Fruit fly (Drosophila melanogaster) whole organism, embryonic: ENCODE data around the gene CG15336.

ENCODE experiments used
- Adf1 ChIP-seq: fragments of 200-800 bp; sonication (Bioruptor generic); IDR thresholded peaks from 2 replicates; pipeline ENCODE4 v1.3.6; 2022; ENCODE audit warnings: missing biosample characterization, missing genetic modification characterization
- CG10366 ChIP-seq: fragments of 200-800 bp; sonication (Bioruptor generic); IDR thresholded peaks from 2 replicates; pipeline ENCODE4 v1.3.6; 2022; ENCODE audit warnings: missing biosample characterization, missing genetic modification characterization
- CG10565 ChIP-seq: fragments of 200-800 bp; sonication (Bioruptor generic); optimal IDR thresholded peaks from 3 replicates; lab custom pipeline; 2016; ENCODE audit warnings: missing biosample characterization, mild to moderate bottlenecking, missing genetic modification characterization
- CG11093 ChIP-seq: fragments of 200-800 bp; sonication (Bioruptor generic); IDR thresholded peaks from 3 replicates; pipeline ENCODE4 v1.3.6; 2022; ENCODE audit warnings: missing biosample characterization, missing genetic modification characterization
- CG11695 ChIP-seq: fragments of 200-800 bp; sonication (Bioruptor generic); IDR thresholded peaks from 3 replicates; pipeline ENCODE4 v1.3.6; 2022; ENCODE audit warnings: missing biosample characterization, missing genetic modification characterization
- CG14667 ChIP-seq: fragments of 200-800 bp; sonication (Bioruptor generic); IDR thresholded peaks from 2 replicates; pipeline ENCODE4 v1.3.6; 2022; ENCODE audit warnings: missing biosample characterization, missing genetic modification characterization
- CG14710 ChIP-seq: fragments of 200-800 bp; sonication (Bioruptor generic); optimal IDR thresholded peaks from 3 replicates; lab custom pipeline; 2019; ENCODE audit warnings: missing biosample characterization, mild to moderate bottlenecking, missing genetic modification characterization, moderate library complexity
- CG14965 ChIP-seq: fragments of 200-800 bp; sonication (Bioruptor generic); optimal IDR thresholded peaks from 2 replicates; lab custom pipeline; 2016; ENCODE audit warnings: missing biosample characterization, missing genetic modification characterization, borderline replicate concordance
- CG1602 ChIP-seq: fragments of 200-800 bp; sonication (Bioruptor generic); optimal IDR thresholded peaks from 3 replicates; lab custom pipeline; 2016; ENCODE audit warnings: missing biosample characterization, missing genetic modification characterization
- CG17328 ChIP-seq: fragments of 200-800 bp; sonication (Bioruptor generic); IDR thresholded peaks from 2 replicates; pipeline ENCODE4 v1.3.6; 2022; ENCODE audit warnings: missing biosample characterization, missing genetic modification characterization
- CG17359 ChIP-seq: fragments of 200-800 bp; sonication (Bioruptor generic); optimal IDR thresholded peaks from 3 replicates; lab custom pipeline; 2018; ENCODE audit warnings: missing biosample characterization, mild to moderate bottlenecking, missing genetic modification characterization, moderate library complexity
- CG17568 ChIP-seq: fragments of 200-800 bp; sonication (Bioruptor generic); optimal IDR thresholded peaks from 2 replicates; lab custom pipeline; 2018; ENCODE audit warnings: missing biosample characterization, mild to moderate bottlenecking, missing genetic modification characterization, moderate library complexity
- CG17829 ChIP-seq: fragments of 200-800 bp; optimal IDR thresholded peaks from 2 replicates; lab custom pipeline; 2019; ENCODE audit warnings: missing biosample characterization, mild to moderate bottlenecking, missing genetic modification characterization, moderate library complexity
- CG18476 ChIP-seq: fragments of 200-800 bp; sonication (Bioruptor generic); optimal IDR thresholded peaks from 2 replicates; lab custom pipeline; 2016; ENCODE audit warnings: missing biosample characterization, mild to moderate bottlenecking, missing genetic modification characterization
- CG2889 ChIP-seq: fragments of 200-800 bp; sonication (Bioruptor generic); IDR thresholded peaks from 3 replicates; pipeline ENCODE4 v1.3.6; 2022; ENCODE audit warnings: missing biosample characterization, missing genetic modification characterization
- CG32767 ChIP-seq: fragments of 200-800 bp; sonication (Bioruptor generic); IDR thresholded peaks from 2 replicates; pipeline ENCODE4 v1.3.6; 2022; ENCODE audit warnings: missing biosample characterization, missing genetic modification characterization
- CG32772 ChIP-seq: fragments of 200-800 bp; sonication (Bioruptor generic); IDR thresholded peaks from 2 replicates; pipeline ENCODE4 v1.3.6; 2022; ENCODE audit warnings: missing biosample characterization, missing genetic modification characterization
- CG34422 ChIP-seq: fragments of 200-800 bp; sonication (Bioruptor generic); IDR thresholded peaks from 3 replicates; pipeline ENCODE4 v1.3.6; 2022; ENCODE audit warnings: missing biosample characterization, missing genetic modification characterization
- CG3726 ChIP-seq: fragments of 200-800 bp; sonication (Bioruptor generic); IDR thresholded peaks from 3 replicates; pipeline ENCODE4, ENCODE4 v1.3.6; 2022; ENCODE audit warnings: missing biosample characterization, missing genetic modification characterization
- CG4854 ChIP-seq: fragments of 200-800 bp; sonication (Bioruptor generic); optimal IDR thresholded peaks from 2 replicates; lab custom pipeline; 2016; ENCODE audit warnings: missing biosample characterization, missing genetic modification characterization, inconsistent platforms
- CG6254 ChIP-seq: fragments of 200-800 bp; sonication (Bioruptor generic); optimal IDR thresholded peaks from 3 replicates; lab custom pipeline; 2017; ENCODE audit warnings: mild to moderate bottlenecking, missing biosample characterization, missing genetic modification reagents, missing genetic modification characterization
- CG7839 ChIP-seq: fragments of 200-800 bp; sonication (Bioruptor generic); optimal IDR thresholded peaks from 3 replicates; lab custom pipeline; 2018; ENCODE audit warnings: missing biosample characterization, mild to moderate bottlenecking, missing genetic modification characterization, moderate library complexity
- CG8944 ChIP-seq: fragments of 200-800 bp; sonication (Bioruptor generic); optimal IDR thresholded peaks from 3 replicates; lab custom pipeline; 2016; ENCODE audit warnings: missing biosample characterization, missing genetic modification characterization
- CG9876 ChIP-seq: fragments of 200-800 bp; sonication (Bioruptor generic); optimal IDR thresholded peaks from 2 replicates; lab custom pipeline; 2016; ENCODE audit warnings: missing biosample characterization, missing genetic modification characterization
- Drgx ChIP-seq: fragments of 200-800 bp; sonication (Bioruptor generic); IDR thresholded peaks from 2 replicates; pipeline ENCODE4 v1.3.6; 2022; ENCODE audit warnings: missing biosample characterization, missing genetic modification characterization
- Ets65A ChIP-seq: fragments of 200-800 bp; sonication (Bioruptor generic); peaks from one replicate; lab custom pipeline; 2016; ENCODE audit warnings: missing biosample characterization, missing genetic modification characterization
- Hsf ChIP-seq: fragments of 200-800 bp; sonication (Bioruptor generic); optimal IDR thresholded peaks from 3 replicates; lab custom pipeline; 2016; ENCODE audit warnings: missing biosample characterization, missing genetic modification characterization
- NK7.1 ChIP-seq: fragments of 200-800 bp; sonication (Bioruptor generic); optimal IDR thresholded peaks from 3 replicates; lab custom pipeline; 2016; ENCODE audit warnings: missing biosample characterization, missing genetic modification characterization
- ara ChIP-seq: fragments of 200-800 bp; sonication (Bioruptor generic); IDR thresholded peaks from 2 replicates; pipeline ENCODE4 v1.3.6; 2022; ENCODE audit warnings: missing biosample characterization, missing genetic modification characterization
- ato ChIP-seq: fragments of 200-800 bp; sonication (Bioruptor generic); IDR thresholded peaks from 2 replicates; pipeline ENCODE4 v1.3.6; 2022; ENCODE audit warnings: missing biosample characterization, missing genetic modification characterization; ENCODE audit not compliant: partially characterized antibody
- cg ChIP-seq: fragments of 200-800 bp; sonication (Bioruptor generic); optimal IDR thresholded peaks from 3 replicates; lab custom pipeline; 2019; ENCODE audit warnings: missing biosample characterization, mild to moderate bottlenecking, missing genetic modification characterization, moderate library complexity
- chif ChIP-seq, 2 experiments: fragments of 200-800 bp; sonication (Bioruptor generic); optimal IDR thresholded peaks; 3 replicates each; lab custom pipeline; 2016; ENCODE audit warnings: missing biosample characterization in 2 of 2, missing genetic modification characterization in 2 of 2
- disco-r ChIP-seq: fragments of 200-800 bp; sonication (Bioruptor generic); optimal IDR thresholded peaks from 2 replicates; lab custom pipeline; 2016; ENCODE audit warnings: missing biosample characterization, missing genetic modification characterization
- esg ChIP-seq: fragments of 200-800 bp; sonication (Bioruptor generic); conservative IDR thresholded peaks from 2 replicates; pipeline ENCODE4 v1.3.6; 2022; ENCODE audit warnings: missing biosample characterization, missing genetic modification characterization
- gce ChIP-seq: fragments of 200-800 bp; sonication (Bioruptor generic); IDR thresholded peaks from 3 replicates; pipeline ENCODE4 v1.3.6; 2022; ENCODE audit warnings: missing biosample characterization, missing genetic modification characterization
- grau ChIP-seq: fragments of 200-800 bp; optimal IDR thresholded peaks from 3 replicates; lab custom pipeline; 2019; ENCODE audit warnings: missing biosample characterization, mild to moderate bottlenecking, missing genetic modification characterization, moderate library complexity
- gsb ChIP-seq: fragments of 200-800 bp; sonication (Bioruptor generic); IDR thresholded peaks from 2 replicates; pipeline ENCODE4 v1.3.6; 2022; ENCODE audit warnings: missing biosample characterization, missing genetic modification characterization
- gt ChIP-seq: fragments of 200-800 bp; sonication (Bioruptor generic); IDR thresholded peaks from 2 replicates; pipeline ENCODE4 v1.3.6; 2022; ENCODE audit warnings: missing biosample characterization, missing genetic modification characterization
- ken ChIP-seq: fragments of 200-800 bp; sonication (Bioruptor generic); IDR thresholded peaks from 3 replicates; pipeline ENCODE4 v1.3.6; 2022; ENCODE audit warnings: missing biosample characterization, missing genetic modification characterization
- nmo ChIP-seq: fragments of 200-800 bp; sonication (Bioruptor generic); optimal IDR thresholded peaks from 2 replicates; lab custom pipeline; 2018; ENCODE audit warnings: missing biosample characterization, mild to moderate bottlenecking, missing genetic modification characterization, moderate library complexity
- oc ChIP-seq: fragments of 200-800 bp; sonication (Bioruptor generic); optimal IDR thresholded peaks from 2 replicates; lab custom pipeline; 2018; ENCODE audit warnings: missing biosample characterization, mild to moderate bottlenecking, missing genetic modification characterization, moderate library complexity
- row ChIP-seq: fragments of 200-800 bp; sonication (Bioruptor generic); IDR thresholded peaks from 3 replicates; pipeline ENCODE4 v1.3.6; 2022; ENCODE audit warnings: missing biosample characterization, missing genetic modification characterization
- sens ChIP-seq: fragments of 200-800 bp; sonication (Bioruptor generic); peaks from one replicate; lab custom pipeline; 2016; ENCODE audit warnings: missing biosample characterization, missing genetic modification characterization
- so ChIP-seq: fragments of 200-800 bp; sonication (Bioruptor generic); IDR thresholded peaks from 3 replicates; pipeline ENCODE4 v1.3.6; 2022; ENCODE audit warnings: missing biosample characterization, missing genetic modification characterization
- tgo ChIP-seq: fragments of 200-800 bp; sonication (Bioruptor generic); IDR thresholded peaks from 3 replicates; pipeline ENCODE4 v1.3.6; 2022; ENCODE audit warnings: missing biosample characterization, missing genetic modification characterization
- ttk ChIP-seq: fragments of 200-800 bp; sonication (Bioruptor generic); IDR thresholded peaks from 2 replicates; pipeline ENCODE4 v2.1.2; 2022; ENCODE audit warnings: missing biosample characterization, missing genetic modification characterization
- vvl ChIP-seq: fragments of 200-800 bp; sonication (Bioruptor generic); IDR thresholded peaks from 2 replicates; pipeline ENCODE4 v1.3.6; 2022; ENCODE audit warnings: missing biosample characterization, missing genetic modification characterization
- zen2 ChIP-seq: fragments of 200-800 bp; sonication (Bioruptor generic); IDR thresholded peaks from 3 replicates; pipeline ENCODE4 v1.3.6; 2022; ENCODE audit warnings: missing biosample characterization, missing genetic modification characterization; ENCODE audit not compliant: partially characterized antibody

The CG15336 gene

dm6 chrX:8196157-8196526 is 48.4 kb downstream of the CG15336 start (continued):
- TF ChIP-seq CG9876 (GFP tag; lab: Kevin White, UChicago): no peak
- TF ChIP-seq, all 482 proteins: peak for 42

dm6 chrX:8196598-8197228 is 49.0 kb downstream of the CG15336 start:
- TF ChIP-seq CG7839 (tag; lab: Kevin White, UChicago) (peak; percentile 53), grau (peak; percentile 17), nmo (peak; percentile 46), CG2889 (GFP tag; lab: Robert Waterston, UW) (peak; percentile 19; the same call in 1 of the 3 replicates), sens (GFP tag; lab: Kevin White, UChicago) (peak; percentile 87), so (GFP tag; lab: Robert Waterston, UW) (0 out of 3 replicates have a peak, but pooled peaks have one; percentile 28), CG1602 (GFP tag; lab: Kevin White, UChicago) (peak; percentile 23), cg (no peak), gsb (0 out of 2 replicates have a peak, but pooled peaks have one; percentile 17), CG18476 (GFP tag; lab: Kevin White, UChicago) (no peak), CG14710 (tag; lab: Kevin White, UChicago) (peak; percentile 2), gt (GFP tag; lab: Robert Waterston, UW) (no peak), oc (tag; lab: Kevin White, UChicago) (peak; percentile 6), CG34422 (peak; percentile 19; the same call in 1 of the 3 replicates), CG32772 (GFP tag; lab: Robert Waterston, UW) (peak; percentile 54; the same call in 1 of the 2 replicates), CG10565 (GFP tag; lab: Kevin White, UChicago) (no peak), gce (no peak), CG11695 (GFP tag; lab: Robert Waterston, UW) (peak; percentile 62; the same call in 1 of the 3 replicates), vvl (peak; percentile 76), NK7.1 (GFP tag; lab: Kevin White, UChicago) (no peak), disco-r (GFP tag; lab: Kevin White, UChicago) (no peak), CG17829 (tag; lab: Kevin White, UChicago) (peak; percentile 20), ttk (GFP tag; lab: Robert Waterston, UW) (peak; percentile 61), Adf1 (GFP tag; lab: Robert Waterston, UW) (peak; percentile 12; the same call in 1 of the 2 replicates), zen2 (GFP tag; lab: Robert Waterston, UW) (no peak), ken (GFP tag; lab: Robert Waterston, UW) (peak; percentile 65; the same call in 1 of the 3 replicates), CG14965 (GFP tag; lab: Kevin White, UChicago) (no peak), CG17328 (peak; percentile 63), tgo (GFP tag; lab: Robert Waterston, UW) (peak; percentile 52; the same call in 2 of the 3 replicates), CG10366 (peak; percentile 66), esg (GFP tag; lab: Robert Waterston, UW) (peak; percentile 49), chif (GFP tag; optimal IDR thresholded peaks at IDR 0.05; lab: Kevin White, UChicago) (peak; percentile 28 to 38), CG14667 (GFP tag; lab: Robert Waterston, UW) (peak; percentile 44; the same call in 1 of the 2 replicates), Drgx (GFP tag; lab: Robert Waterston, UW) (peak; percentile 79), CG17359 (tag; lab: Kevin White, UChicago) (peak; percentile 73), CG17568 (GFP tag; lab: Kevin White, UChicago) (no peak), CG6254 (peak; percentile 51), CG11093 (peak; percentile 57; the same call in 1 of the 3 replicates), ara (peak; percentile 40; the same call in 1 of the 2 replicates), Ets65A (GFP tag; lab: Kevin White, UChicago) (peak; percentile 94), CG32767 (GFP tag; lab: Robert Waterston, UW) (peak; percentile 48; the same call in 1 of the 2 replicates), CG3726 (GFP tag; lab: Robert Waterston, UW) (0 out of 3 replicates have a peak, but pooled peaks have one; percentile 22), CG4854 (GFP tag; lab: Kevin White, UChicago) (no peak), row (peak; percentile 43), ato (GFP tag; lab: Robert Waterston, UW) (no peak), Hsf (GFP tag; lab: Kevin White, UChicago) (peak; percentile 28), CG8944 (GFP tag; lab: Kevin White, UChicago) (no peak)
